Worm (Caenorhabditis elegans): ENCODE results near the gene F28C1.1.
A peak's percentile ranks its signal among the peaks of the same experiment; 100 is the strongest.

Gene F28C1.1

ce11 chrV:12491070-12491643 is 40.6 kb downstream of the F28C1.1 start (continued):
- TF ChIP-seq efl-3 (GFP tag; optimal IDR thresholded peaks at IDR 0.05) (no peak), ceh-90 (tag; optimal IDR thresholded peaks at IDR 0.05) (no peak), lsy-2 (tag; optimal IDR thresholded peaks at IDR 0.05) (peak; percentile 6 to 67), lin-35 (GFP tag; optimal IDR thresholded peaks at IDR 0.05) (peak; percentile 6 to 62), jun-1 (tag; optimal IDR thresholded peaks at IDR 0.05) (peak; percentile 21), mef-2 (tag; optimal IDR thresholded peaks at IDR 0.05) (no peak), ztf-11 (tag; optimal IDR thresholded peaks at IDR 0.05) (peak in 1 of 2 experiments; percentile 14), fkh-8 (tag; optimal IDR thresholded peaks at IDR 0.05) (no peak), nhr-19 (GFP tag; conservative IDR thresholded peaks at IDR 0.05) (peak; percentile 93), efl-1 (optimal IDR thresholded peaks at IDR 0.05) (peak; percentile 48 to 68), efl-1 (GFP tag; optimal IDR thresholded peaks at IDR 0.05 in 1 of 2) (peak; percentile 40 to 95), Y116A8C.19 (tag; optimal IDR thresholded peaks at IDR 0.05; ENCODE audit: borderline replicate concordance) (no peak), ceh-82 (tag; optimal IDR thresholded peaks at IDR 0.05) (peak; percentile 41 to 83 (median 71)), nhr-28 (tag; optimal IDR thresholded peaks at IDR 0.05) (no peak), ztf-4 (tag; optimal IDR thresholded peaks at IDR 0.05) (peak; percentile 66), nhr-20 (tag; optimal IDR thresholded peaks at IDR 0.05) (peak; percentile 89), sup-37 (GFP tag; optimal IDR thresholded peaks at IDR 0.05) (peak; percentile 82), tbx-2 (tag; optimal IDR thresholded peaks at IDR 0.05) (peak; percentile 71), ets-5 (GFP tag; IDR thresholded peaks at IDR 0.05) (no peak), nhr-47 (tag; optimal IDR thresholded peaks at IDR 0.05) (peak; percentile 89), tlp-1 (tag; optimal IDR thresholded peaks at IDR 0.05) (no peak), hpl-2 (GFP tag; optimal IDR thresholded peaks at IDR 0.05) (no peak), rnt-1 (tag; optimal IDR thresholded peaks at IDR 0.05) (peak; percentile 94), mdl-1 (tag; optimal IDR thresholded peaks at IDR 0.05) (peak in 1 of 2 experiments; percentile 45), fos-1 (tag; optimal IDR thresholded peaks at IDR 0.05) (peak; percentile 31), fkh-10 (GFP tag; optimal IDR thresholded peaks at IDR 0.05) (no peak), isw-1 (GFP tag; IDR thresholded peaks at IDR 0.05) (no peak), nhr-84 (tag; optimal IDR thresholded peaks at IDR 0.05) (no peak), dpl-1 (GFP tag; optimal IDR thresholded peaks at IDR 0.05) (peak in 2 of 3 experiments; percentile 41 to 59), lir-3 (tag; optimal IDR thresholded peaks at IDR 0.05; ENCODE audit: poor library complexity) (peak; percentile 41), unc-62 (GFP tag; optimal IDR thresholded peaks at IDR 0.05) (no peak), egl-27 (tag; optimal IDR thresholded peaks at IDR 0.05) (no peak), pax-3 (tag; optimal IDR thresholded peaks at IDR 0.05) (no peak), C04F5.9 (tag; optimal IDR thresholded peaks at IDR 0.05) (peak; percentile 18), nhr-12 (tag; optimal IDR thresholded peaks at IDR 0.05) (no peak), unc-30 (tag; optimal IDR thresholded peaks at IDR 0.05) (no peak), xbp-1 (tag; optimal IDR thresholded peaks at IDR 0.05) (peak; percentile 67), nhr-90 (tag; optimal IDR thresholded peaks at IDR 0.05; ENCODE audit: poor library complexity) (peak; percentile 93), elt-2 (tag; optimal IDR thresholded peaks at IDR 0.05) (peak; percentile 76), C16A3.4 (tag; optimal IDR thresholded peaks at IDR 0.05) (peak; percentile 36), sox-4 (tag; optimal IDR thresholded peaks at IDR 0.05) (peak; percentile 42), pqm-1 (tag; optimal IDR thresholded peaks at IDR 0.05) (no peak), nhr-71 (tag; optimal IDR thresholded peaks at IDR 0.05) (peak; percentile 92), pag-3 (tag; optimal IDR thresholded peaks at IDR 0.05; ENCODE audit: borderline replicate concordance, insufficient read depth) (no peak), nhr-237 (tag; optimal IDR thresholded peaks at IDR 0.05) (no peak), swsn-7 (tag; optimal IDR thresholded peaks at IDR 0.05) (peak; percentile 87), dsc-1 (tag; optimal IDR thresholded peaks at IDR 0.05) (peak; percentile 86), unc-130 (tag; optimal IDR thresholded peaks at IDR 0.05) (no peak), lin-13 (GFP tag; optimal IDR thresholded peaks at IDR 0.05) (peak; percentile 71), egl-13 (tag; optimal IDR thresholded peaks at IDR 0.05) (peak; percentile 41), nhr-76 (tag; optimal IDR thresholded peaks at IDR 0.05) (no peak)

Data from whole organism, L1 larva.